Fruit fly (Drosophila melanogaster): ENCODE results near the gene gry.

dm6 chr3L:3192912-3193311, 6.0 kb upstream of the gry start, which contains the start of gene Hsp83:
- no peak for TF ChIP-seq psq (optimal IDR thresholded peaks at IDR 0.05)
- no peak for TF ChIP-seq pan (optimal IDR thresholded peaks at IDR 0.05)
- no peak for TF ChIP-seq CG8478 (optimal IDR thresholded peaks at IDR 0.05)
- TF ChIP-seq usp (GFP tag; optimal IDR thresholded peaks at IDR 0.05), result no peak

Data from whole organism.